Worm (Caenorhabditis elegans): ENCODE measurements around the gene B0228.7.
A peak's percentile ranks its signal among the peaks of the same experiment; 100 is the strongest.

Gene B0228.7

DNA sequence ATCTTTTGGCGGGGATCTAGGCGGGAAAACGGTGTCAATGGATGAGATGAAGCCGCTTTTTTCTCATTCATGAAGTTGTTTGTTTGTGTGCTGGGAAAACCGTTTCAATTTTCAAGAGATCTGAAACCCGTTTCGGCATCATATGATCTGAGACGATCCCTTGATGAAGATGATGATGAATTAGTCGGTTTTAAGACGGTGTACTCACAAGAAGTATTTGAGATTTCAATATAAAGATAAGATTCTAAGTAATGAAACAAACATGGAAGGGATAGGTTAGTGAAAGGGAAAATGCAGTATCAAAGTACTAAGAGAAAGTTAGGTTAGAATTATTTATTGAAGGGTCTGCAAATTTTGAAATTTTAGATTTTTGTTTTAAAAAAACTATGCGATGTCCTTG lies 49.3 kb upstream of the B0228.7 start:
- TF ChIP-seq crh-2 (tag; optimal IDR thresholded peaks at IDR 0.05) = peak; percentile 17
- peak; percentile 75 for TF ChIP-seq nhr-25 (tag; optimal IDR thresholded peaks at IDR 0.05)
- peak; percentile 87 for TF ChIP-seq ceh-16 (tag; optimal IDR thresholded peaks at IDR 0.05)
- TF ChIP-seq R02D3.7 (tag; optimal IDR thresholded peaks at IDR 0.05) = no peak
- TF ChIP-seq blmp-1 (tag; optimal IDR thresholded peaks at IDR 0.05; ENCODE audit: insufficient read depth) = peak; percentile 93
- no peak for TF ChIP-seq ztf-1 (GFP tag; conservative IDR thresholded peaks at IDR 0.05)

- TF ChIP-seq mab-5 (tag; optimal IDR thresholded peaks at IDR 0.05) (no peak), alr-1 (tag; optimal IDR thresholded peaks at IDR 0.05) (no peak), nhr-11 (tag; optimal IDR thresholded peaks at IDR 0.05) (no peak), nhr-12 (tag; optimal IDR thresholded peaks at IDR 0.05) (no peak), unc-55 (GFP tag; optimal IDR thresholded peaks at IDR 0.05) (no peak), nhr-25 (tag; optimal IDR thresholded peaks at IDR 0.05) (peak; percentile 89), blmp-1 (tag; optimal IDR thresholded peaks at IDR 0.05; ENCODE audit: insufficient read depth) (peak; percentile 85), crh-2 (tag; optimal IDR thresholded peaks at IDR 0.05) (no peak), F13H6.1 (tag; optimal IDR thresholded peaks at IDR 0.05) (peak; percentile 1), gmeb-1 (tag; optimal IDR thresholded peaks at IDR 0.05) (peak; percentile 55), fos-1 (tag; optimal IDR thresholded peaks at IDR 0.05) (no peak), nhr-6 (tag; optimal IDR thresholded peaks at IDR 0.05) (no peak), nhr-23 (tag; optimal IDR thresholded peaks at IDR 0.05) (no peak), aly-2 (tag; optimal IDR thresholded peaks at IDR 0.05) (no peak), ztf-11 (tag; optimal IDR thresholded peaks at IDR 0.05) (no peak), unc-39 (tag; optimal IDR thresholded peaks at IDR 0.05) (no peak), unc-62 (GFP tag; optimal IDR thresholded peaks at IDR 0.05) (no peak), mdl-1 (tag; optimal IDR thresholded peaks at IDR 0.05) (no peak), ceh-82 (tag; optimal IDR thresholded peaks at IDR 0.05) (no peak), nhr-237 (tag; optimal IDR thresholded peaks at IDR 0.05) (no peak), skn-1 (tag; optimal IDR thresholded peaks at IDR 0.05) (no peak), ztf-1 (GFP tag; conservative IDR thresholded peaks at IDR 0.05) (no peak), dmd-4 (tag; optimal IDR thresholded peaks at IDR 0.05) (no peak), nhr-129 (tag; optimal IDR thresholded peaks at IDR 0.05) (no peak), sem-4 (tag; optimal IDR thresholded peaks at IDR 0.05) (no peak), egl-27 (tag; optimal IDR thresholded peaks at IDR 0.05) (no peak), lin-13 (GFP tag; optimal IDR thresholded peaks at IDR 0.05) (no peak), lsy-2 (tag; optimal IDR thresholded peaks at IDR 0.05) (no peak), snpc-4 (tag; optimal IDR thresholded peaks at IDR 0.05) (no peak), elt-1 (tag; optimal IDR thresholded peaks at IDR 0.05) (no peak)
Measured at ce11 chrII:7806872-7807271, 48.0 kb upstream of the B0228.7 start.

ce11 chrII:7806054-7806453 lies 47.2 kb upstream of the B0228.7 start:
- TF ChIP-seq nhr-237 (tag; optimal IDR thresholded peaks at IDR 0.05) (no peak), nhr-129 (tag; optimal IDR thresholded peaks at IDR 0.05) (no peak), peb-1 (tag; optimal IDR thresholded peaks at IDR 0.05) (no peak), ztf-1 (GFP tag; conservative IDR thresholded peaks at IDR 0.05) (no peak)

DNA sequence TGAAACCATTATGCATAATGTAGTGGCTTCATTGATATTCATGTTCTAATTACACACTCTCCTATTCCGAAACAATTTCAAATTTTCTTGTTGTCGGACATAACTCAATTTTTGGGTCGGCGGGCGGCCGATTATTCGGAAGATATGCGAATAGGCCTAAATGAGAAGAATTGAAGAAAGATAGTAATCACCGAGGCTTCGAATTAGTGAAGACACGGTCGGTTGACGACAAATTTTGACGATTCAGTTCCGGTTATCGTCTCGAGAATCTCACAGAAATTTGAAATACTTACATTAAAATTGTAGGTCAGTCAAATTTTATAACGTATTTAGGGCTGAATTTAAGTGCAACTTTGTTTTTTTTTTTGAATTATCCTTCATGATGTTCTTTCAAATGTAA lies 44.4 kb upstream of the B0228.7 start:
- peak; percentile 85 for TF ChIP-seq ceh-16 (tag; optimal IDR thresholded peaks at IDR 0.05)
- TF ChIP-seq R02D3.7 (tag; optimal IDR thresholded peaks at IDR 0.05) = no peak
- no peak for TF ChIP-seq skn-1 (tag; optimal IDR thresholded peaks at IDR 0.05)
- no peak for TF ChIP-seq nhr-23 (tag; optimal IDR thresholded peaks at IDR 0.05)
- no peak for TF ChIP-seq blmp-1 (tag; optimal IDR thresholded peaks at IDR 0.05; ENCODE audit: insufficient read depth)
- TF ChIP-seq ztf-1 (GFP tag; conservative IDR thresholded peaks at IDR 0.05) = no peak
- TF ChIP-seq nhr-25 (tag; optimal IDR thresholded peaks at IDR 0.05) = peak; percentile 8
- TF ChIP-seq egl-27 (tag; optimal IDR thresholded peaks at IDR 0.05) = no peak
- no peak for TF ChIP-seq alr-1 (tag; optimal IDR thresholded peaks at IDR 0.05)
- no peak for TF ChIP-seq lin-13 (GFP tag; optimal IDR thresholded peaks at IDR 0.05)
- TF ChIP-seq ztf-4 (tag; optimal IDR thresholded peaks at IDR 0.05) = no peak
- no peak for TF ChIP-seq mdl-1 (tag; optimal IDR thresholded peaks at IDR 0.05)
- no peak for TF ChIP-seq ama-1 (optimal IDR thresholded peaks at IDR 0.05)
- peak; percentile 17 for TF ChIP-seq elt-1 (tag; optimal IDR thresholded peaks at IDR 0.05)
- TF ChIP-seq dmd-4 (tag; optimal IDR thresholded peaks at IDR 0.05) = no peak
- TF ChIP-seq unc-62 (GFP tag; optimal IDR thresholded peaks at IDR 0.05) = no peak
- no peak for TF ChIP-seq nhr-77 (tag; optimal IDR thresholded peaks at IDR 0.05)
- TF ChIP-seq fos-1 (tag; optimal IDR thresholded peaks at IDR 0.05) = no peak
- no peak for TF ChIP-seq nhr-6 (tag; optimal IDR thresholded peaks at IDR 0.05)

Measured in whole organism, L2 larva.